Worm (Caenorhabditis elegans): ENCODE results near the gene K04F1.8.

ce11 chrV:1668216-1668615 is 1.2 kb downstream of the K04F1.8 start, which contains the start of gene irld-42:
- TF ChIP-seq fkh-10 (GFP tag; optimal IDR thresholded peaks at IDR 0.05) = no peak
- no peak for TF ChIP-seq pqm-1 (tag; optimal IDR thresholded peaks at IDR 0.05)
- TF ChIP-seq dve-1 (tag; optimal IDR thresholded peaks at IDR 0.05; ENCODE audit: insufficient read depth) = no peak
- TF ChIP-seq ZK546.5 (tag; optimal IDR thresholded peaks at IDR 0.05) = no peak
- no peak for TF ChIP-seq ceh-44 (GFP tag; IDR thresholded peaks at IDR 0.05)
- TF ChIP-seq D1046.2 (GFP tag; IDR thresholded peaks at IDR 0.05) = no peak
- no peak for TF ChIP-seq F26F4.8 (GFP tag; conservative IDR thresholded peaks at IDR 0.05)
- TF ChIP-seq dmd-8 (GFP tag; IDR thresholded peaks at IDR 0.05) = no peak
- no peak for TF ChIP-seq hlh-11 (tag; optimal IDR thresholded peaks at IDR 0.05)
- TF ChIP-seq ceh-28 (tag; optimal IDR thresholded peaks at IDR 0.05) = no peak
